Worm (Caenorhabditis elegans): Measurements from ENCODE around the gene ZC449.8.
A peak's percentile ranks its signal among the peaks of the same experiment; 100 is the strongest.

ZC449.8 gene

DNA sequence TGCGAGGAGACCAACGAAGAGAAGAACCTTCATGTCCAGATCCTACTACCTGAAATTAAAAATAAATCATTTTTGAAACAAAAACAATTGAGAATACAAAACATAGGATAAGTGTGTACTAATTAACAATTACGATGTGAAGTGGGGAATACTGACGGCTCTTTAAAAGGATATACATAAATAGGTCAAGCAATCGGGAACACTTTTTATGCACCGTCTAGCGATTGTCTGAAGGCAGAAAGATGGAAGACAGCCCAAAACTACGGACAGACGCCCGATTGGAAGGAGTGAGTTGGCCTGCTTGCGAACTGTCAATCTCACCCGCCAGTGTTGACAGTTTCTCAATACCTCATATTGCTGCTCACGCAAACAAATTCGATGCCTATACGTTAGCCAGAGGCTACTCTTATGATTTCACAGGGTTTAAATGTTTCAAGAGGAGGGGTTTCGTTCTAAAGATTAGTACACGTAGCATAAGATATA lies 45.0 kb upstream of the ZC449.8 start, which contains the start of gene calu-1 (continued):
- TF ChIP-seq daf-12 (tag; optimal IDR thresholded peaks at IDR 0.05) (no peak), duxl-1 (tag; optimal IDR thresholded peaks at IDR 0.05; ENCODE audit: poor library complexity) (no peak), Y105C5A.15 (GFP tag; IDR thresholded peaks at IDR 0.05) (no peak), aha-1 (tag) (peak; percentile 43), nhr-48 (tag; optimal IDR thresholded peaks at IDR 0.05) (no peak), zag-1 (tag; optimal IDR thresholded peaks at IDR 0.05) (no peak), mxl-3 (GFP tag; optimal IDR thresholded peaks at IDR 0.05) (no peak), lin-15B (tag; optimal IDR thresholded peaks at IDR 0.05) (no peak), nhr-11 (tag; optimal IDR thresholded peaks at IDR 0.05) (no peak), nhr-76 (tag; optimal IDR thresholded peaks at IDR 0.05) (no peak), egl-43 (GFP tag; IDR thresholded peaks at IDR 0.05) (no peak), nhr-25 (tag; optimal IDR thresholded peaks at IDR 0.05; ENCODE audit: borderline replicate concordance, insufficient read depth) (no peak), nhr-41 (GFP tag; IDR thresholded peaks at IDR 0.05) (no peak), madf-9 (GFP tag; conservative IDR thresholded peaks at IDR 0.05) (no peak), hlh-30 (tag; optimal IDR thresholded peaks at IDR 0.05; ENCODE audit: insufficient read depth) (no peak), ctbp-1 (GFP tag; IDR thresholded peaks at IDR 0.05) (no peak), hif-1 (tag; optimal IDR thresholded peaks at IDR 0.05) (no peak), php-3 (GFP tag; IDR thresholded peaks at IDR 0.05) (0 out of 2 replicates have a peak, but pooled peaks have one; percentile 32), lim-7 (GFP tag; IDR thresholded peaks at IDR 0.05) (no peak), dmd-9 (GFP tag; IDR thresholded peaks at IDR 0.05) (no peak), set-16 (GFP tag; IDR thresholded peaks at IDR 0.05) (no peak), daf-8 (GFP tag; IDR thresholded peaks at IDR 0.05) (no peak), sdz-12 (GFP tag; optimal IDR thresholded peaks at IDR 0.05) (no peak), vab-7 (GFP tag; IDR thresholded peaks at IDR 0.05) (no peak), nhr-28 (tag; optimal IDR thresholded peaks at IDR 0.05) (no peak), F26F4.8 (GFP tag; conservative IDR thresholded peaks at IDR 0.05) (no peak), aly-2 (tag; optimal IDR thresholded peaks at IDR 0.05) (no peak), unc-62 (GFP tag; optimal IDR thresholded peaks at IDR 0.05 in 1 of 2) (peak; percentile 12 to 36), unc-62 (tag; optimal IDR thresholded peaks at IDR 0.05) (no peak), lin-13 (GFP tag; optimal IDR thresholded peaks at IDR 0.05) (no peak), Y75B8A.6 (GFP tag; IDR thresholded peaks at IDR 0.05) (no peak), ZK337.2 (GFP tag; IDR thresholded peaks at IDR 0.05) (no peak), zfp-2 (tag; optimal IDR thresholded peaks at IDR 0.05) (no peak), F10B5.3 (tag; optimal IDR thresholded peaks at IDR 0.05) (no peak)

DNA sequence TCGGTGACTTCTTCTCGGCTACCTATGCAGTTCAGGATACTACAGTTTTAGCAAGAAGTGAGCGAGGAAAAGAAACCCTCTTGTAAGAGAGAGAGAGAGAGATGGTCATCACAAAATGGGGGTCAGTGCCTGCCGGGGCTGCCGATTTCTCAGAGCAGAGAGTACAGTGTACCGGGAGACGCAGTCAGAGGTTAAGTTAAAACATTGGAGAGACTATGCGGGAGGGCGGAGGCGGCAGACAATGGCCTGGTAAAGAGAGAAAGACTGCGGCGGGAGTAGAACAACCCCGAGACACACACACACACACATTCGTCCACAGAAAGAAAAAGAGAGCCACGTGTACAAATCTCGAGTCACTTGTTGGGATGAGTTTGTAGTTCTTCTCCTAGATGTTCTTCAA lies 44.4 kb upstream of the ZC449.8 start:
- TF ChIP-seq egl-43 (GFP tag; IDR thresholded peaks at IDR 0.05) (no peak), ZK337.2 (GFP tag; IDR thresholded peaks at IDR 0.05) (no peak), tra-1 (GFP tag; IDR thresholded peaks at IDR 0.05) (no peak), dve-1 (tag; optimal IDR thresholded peaks at IDR 0.05; ENCODE audit: insufficient read depth) (peak; percentile 59), ctbp-1 (GFP tag; IDR thresholded peaks at IDR 0.05) (no peak), fos-1 (tag; optimal IDR thresholded peaks at IDR 0.05) (no peak), lsy-2 (tag; optimal IDR thresholded peaks at IDR 0.05) (peak; percentile 6 to 29), nhr-10 (tag; optimal IDR thresholded peaks at IDR 0.05) (no peak), ceh-62 (tag; optimal IDR thresholded peaks at IDR 0.05) (no peak), cey-2 (tag; optimal IDR thresholded peaks at IDR 0.05; ENCODE audit: borderline replicate concordance, insufficient read depth) (no peak), dmd-8 (GFP tag; IDR thresholded peaks at IDR 0.05) (no peak), F26F4.8 (GFP tag; conservative IDR thresholded peaks at IDR 0.05) (no peak), unc-130 (GFP tag; optimal IDR thresholded peaks at IDR 0.05) (no peak), mxl-2 (GFP tag; conservative IDR thresholded peaks at IDR 0.05) (no peak), lin-39 (tag; optimal IDR thresholded peaks at IDR 0.05) (no peak), jun-1 (tag; optimal IDR thresholded peaks at IDR 0.05) (no peak), ces-1 (GFP tag; optimal IDR thresholded peaks at IDR 0.05) (no peak), duxl-1 (tag; optimal IDR thresholded peaks at IDR 0.05; ENCODE audit: poor library complexity) (peak; percentile 35), arid-1 (GFP tag; conservative IDR thresholded peaks at IDR 0.05) (no peak), mxl-3 (GFP tag; optimal IDR thresholded peaks at IDR 0.05) (peak; percentile 67), ztf-11 (tag; optimal IDR thresholded peaks at IDR 0.05) (no peak), nhr-11 (tag; optimal IDR thresholded peaks at IDR 0.05) (no peak), gei-8 (GFP tag; optimal IDR thresholded peaks at IDR 0.05) (no peak), hif-1 (tag; optimal IDR thresholded peaks at IDR 0.05) (no peak), unc-62 (GFP tag; optimal IDR thresholded peaks at IDR 0.05 in 1 of 2) (peak in 1 of 2 experiments; percentile 88), unc-62 (tag; optimal IDR thresholded peaks at IDR 0.05) (no peak)
